Fruit fly (Drosophila melanogaster): Measurements from ENCODE around the gene CG4313.

DNA sequence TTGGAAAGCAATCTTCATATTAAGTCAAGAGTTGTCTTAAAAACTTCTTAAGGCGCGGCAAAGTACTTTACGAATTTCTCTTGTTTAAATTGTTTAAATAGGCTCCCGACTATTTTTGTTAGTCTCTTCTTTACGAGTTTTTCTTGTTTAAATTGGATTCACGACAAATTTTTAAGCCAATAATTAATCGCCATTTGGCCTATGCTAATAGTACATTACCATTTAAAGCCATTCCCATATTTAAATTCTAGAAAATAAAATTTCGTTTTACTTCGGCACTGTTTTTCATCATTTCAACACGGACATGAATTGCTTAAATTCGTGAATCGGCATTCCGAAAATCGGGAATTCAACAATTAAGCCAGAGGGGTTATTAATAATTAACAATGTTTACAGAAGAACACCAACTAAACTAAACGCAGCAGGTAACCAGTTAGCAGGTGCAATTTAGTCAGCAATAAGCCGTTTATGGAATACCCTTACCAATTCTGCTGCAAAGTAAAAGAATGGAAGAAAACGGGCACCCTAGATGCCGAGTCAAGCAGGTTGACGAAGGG is 32.1 kb upstream of the CG4313 start:
- TF ChIP-seq CTCF (optimal IDR thresholded peaks at IDR 0.05): no peak
- no peak for TF ChIP-seq CG8478 (optimal IDR thresholded peaks at IDR 0.05)

Data from S2 (cell line).